Fruit fly (Drosophila melanogaster) whole organism, adult: ENCODE results near the gene CG33658.

Experiments
- CG11617 ChIP-seq: fragments of 200-800 bp; sonication (Bioruptor generic); optimal IDR thresholded peaks from 2 replicates; lab custom pipeline; 2017; ENCODE audit warnings: mild to moderate bottlenecking, missing biosample characterization, missing genetic modification reagents, missing genetic modification characterization
- CG14711 ChIP-seq: fragments of 200-800 bp; sonication (Bioruptor generic); optimal IDR thresholded peaks from 2 replicates; lab custom pipeline; 2018; ENCODE audit warnings: missing biosample characterization, mild to moderate bottlenecking, missing genetic modification characterization, moderate library complexity
- CG33017 ChIP-seq: fragments of 200-800 bp; sonication (Bioruptor generic); optimal IDR thresholded peaks from 2 replicates; lab custom pipeline; 2018; ENCODE audit warnings: missing biosample characterization, mild to moderate bottlenecking, missing genetic modification characterization, moderate library complexity
- CG7101 ChIP-seq: fragments of 200-800 bp; sonication (Bioruptor generic); optimal IDR thresholded peaks from 2 replicates; lab custom pipeline; 2018; ENCODE audit warnings: missing biosample characterization, mild to moderate bottlenecking, missing genetic modification characterization, moderate library complexity
- Hr96 ChIP-seq: fragments of 200-800 bp; sonication (Bioruptor generic); optimal IDR thresholded peaks from 2 replicates; lab custom pipeline; 2016; ENCODE audit warnings: missing biosample characterization, missing genetic modification characterization
- cic ChIP-seq: fragments of 200-800 bp; sonication (Bioruptor generic); optimal IDR thresholded peaks from 2 replicates; lab custom pipeline; 2017; ENCODE audit warnings: missing biosample characterization, mild to moderate bottlenecking, missing genetic modification characterization, moderate library complexity
- cnc ChIP-seq, 2 experiments: fragments of >200 bp; optimal IDR thresholded peaks; 2 replicates each; lab custom pipeline; 2017
- kay ChIP-seq: fragments of 200-800 bp; sonication (Bioruptor generic); peaks from one replicate; lab custom pipeline; 2016; ENCODE audit warnings: missing biosample characterization, missing genetic modification characterization, borderline replicate concordance
- toe ChIP-seq: fragments of 200-800 bp; sonication (Bioruptor generic); optimal IDR thresholded peaks from 2 replicates; lab custom pipeline; 2016; ENCODE audit warnings: missing biosample characterization, missing genetic modification characterization

dm6 chr3R:24857459-24857858 lies 16.5 kb upstream of the CG33658 start, which contains the start of gene CAH4:
- TF ChIP-seq cnc (optimal IDR thresholded peaks at IDR 0.05; lab: Kevin White, UChicago) (no peak), kay (no peak), CG7101 (tag; lab: Kevin White, UChicago) (no peak), toe (GFP tag; lab: Kevin White, UChicago) (no peak), CG33017 (no peak), CG14711 (tag; lab: Kevin White, UChicago) (no peak), Hr96 (GFP tag; lab: Kevin White, UChicago) (no peak), CG11617 (no peak), cic (no peak)
